Fruit fly (Drosophila melanogaster): ENCODE data around the gene Ugt36A1.

Ugt36A1 gene

dm6 chr2L:3573907-3574306 is 45.0 kb upstream of the Ugt36A1 start (continued):
- TF ChIP-seq tio (GFP tag; optimal IDR thresholded peaks at IDR 0.05) (peak; percentile 42), CG7963 (GFP tag; IDR thresholded peaks at IDR 0.05; ENCODE audit: partially characterized antibody) (no peak), CG10274 (GFP tag; optimal IDR thresholded peaks at IDR 0.05) (no peak), gsb-n (tag; optimal IDR thresholded peaks at IDR 0.05) (peak; percentile 83), CG11456 (GFP tag; IDR thresholded peaks at IDR 0.05) (peak; percentile 65; the same call in 1 of the 3 replicates), CG1602 (GFP tag; optimal IDR thresholded peaks at IDR 0.05) (peak; percentile 71), CG10979 (tag; optimal IDR thresholded peaks at IDR 0.05) (peak; percentile 90), CG2678 (tag; optimal IDR thresholded peaks at IDR 0.05) (peak; percentile 71), CG14710 (tag; optimal IDR thresholded peaks at IDR 0.05) (peak; percentile 74), sens-2 (GFP tag; IDR thresholded peaks at IDR 0.05) (peak; percentile 77), Dbx (GFP tag; IDR thresholded peaks at IDR 0.05) (no peak), CG13296 (GFP tag; optimal IDR thresholded peaks at IDR 0.05) (no peak), chn (GFP tag; optimal IDR thresholded peaks at IDR 0.05) (peak; percentile 83), CG30431 (GFP tag; optimal IDR thresholded peaks at IDR 0.05) (peak; percentile 78), CG10543 (GFP tag; optimal IDR thresholded peaks at IDR 0.05) (no peak), CG15514 (GFP tag; optimal IDR thresholded peaks at IDR 0.05) (no peak), Trl (optimal IDR thresholded peaks at IDR 0.05) (no peak), Trl (GFP tag; optimal IDR thresholded peaks at IDR 0.05) (peak; percentile 70), CG11560 (tag; IDR thresholded peaks at IDR 0.05) (peak; percentile 26; the same call in 1 of the 3 replicates), Rfx (GFP tag; IDR thresholded peaks at IDR 0.05) (peak; percentile 62), CG31365 (tag; optimal IDR thresholded peaks at IDR 0.05) (peak; percentile 18), sd (tag; optimal IDR thresholded peaks at IDR 0.05) (no peak), ato (GFP tag; IDR thresholded peaks at IDR 0.05; ENCODE audit: partially characterized antibody) (no peak), wek (GFP tag; optimal IDR thresholded peaks at IDR 0.05) (peak; percentile 54), Fer1 (GFP tag; optimal IDR thresholded peaks at IDR 0.05) (no peak), pros (GFP tag; optimal IDR thresholded peaks at IDR 0.05) (no peak), Mrtf (GFP tag; IDR thresholded peaks at IDR 0.05) (peak; percentile 52; the same call in 1 of the 3 replicates), CG9727 (GFP tag; optimal IDR thresholded peaks at IDR 0.05) (peak; percentile 73), sisA (GFP tag; IDR thresholded peaks at IDR 0.05) (peak; percentile 90), CG12071 (GFP tag; optimal IDR thresholded peaks at IDR 0.05) (peak; percentile 50), CG12155 (GFP tag; optimal IDR thresholded peaks at IDR 0.05) (peak; percentile 50), ATbp (GFP tag; optimal IDR thresholded peaks at IDR 0.05) (peak; percentile 79), CG2116 (GFP tag; optimal IDR thresholded peaks at IDR 0.05) (no peak), cas (GFP tag; IDR thresholded peaks at IDR 0.05) (no peak), CG10267 (tag; optimal IDR thresholded peaks at IDR 0.05) (peak; percentile 70), E2f1 (GFP tag; IDR thresholded peaks at IDR 0.05) (peak; percentile 63; the same call in 1 of the 2 replicates), Oaz (GFP tag; IDR thresholded peaks at IDR 0.05) (peak; percentile 44; the same call in 1 of the 2 replicates), dimm (GFP tag; IDR thresholded peaks at IDR 0.05) (peak; percentile 61), tll (GFP tag; optimal IDR thresholded peaks at IDR 0.05) (no peak), Hey (tag; optimal IDR thresholded peaks at IDR 0.05) (peak; percentile 27), Jarid2 (GFP tag; optimal IDR thresholded peaks at IDR 0.05) (peak; percentile 26), CHES-1-like (GFP tag; optimal IDR thresholded peaks at IDR 0.05) (peak; percentile 70), Dad (GFP tag; optimal IDR thresholded peaks at IDR 0.05) (peak; percentile 61), trem (tag; optimal IDR thresholded peaks at IDR 0.05) (peak; percentile 65), Aef1 (GFP tag; IDR thresholded peaks at IDR 0.05) (peak; percentile 51), CG4404 (GFP tag; IDR thresholded peaks at IDR 0.05) (peak; percentile 84), phol (tag; optimal IDR thresholded peaks at IDR 0.05) (peak; percentile 83), grn (GFP tag; optimal IDR thresholded peaks at IDR 0.05) (no peak), Vsx1 (GFP tag; optimal IDR thresholded peaks at IDR 0.05) (peak; percentile 67), CG4730 (GFP tag; IDR thresholded peaks at IDR 0.05) (peak; percentile 83), E2f2 (GFP tag; IDR thresholded peaks at IDR 0.05) (peak; percentile 52)
